Worm (Caenorhabditis elegans): ENCODE measurements around the gene fbxa-189.
A peak's percentile ranks its signal among the peaks of the same experiment; 100 is the strongest.

Gene fbxa-189

ce11 chrV:17317786-17318185, 27.2 kb upstream of the fbxa-189 start, which contains the start of gene srz-58 (continued):
- TF ChIP-seq ztf-18 (tag; optimal IDR thresholded peaks at IDR 0.05) (no peak), snpc-1.1 (tag; optimal IDR thresholded peaks at IDR 0.05; ENCODE audit: insufficient read depth) (no peak), nfya-2 (GFP tag; IDR thresholded peaks at IDR 0.05) (no peak), zim-3 (tag; optimal IDR thresholded peaks at IDR 0.05) (no peak), dox-1 (GFP tag; IDR thresholded peaks at IDR 0.05) (0 out of 2 replicates have a peak, but pooled peaks have one; percentile 20), pha-4 (tag; optimal IDR thresholded peaks at IDR 0.05) (no peak), hsf-1 (GFP tag; IDR thresholded peaks at IDR 0.05) (no peak), attf-3 (GFP tag; conservative IDR thresholded peaks at IDR 0.05) (no peak), sea-2 (GFP tag; IDR thresholded peaks at IDR 0.05) (no peak), nhr-120 (GFP tag; IDR thresholded peaks at IDR 0.05) (no peak)

- TF ChIP-seq nhr-80 (tag; optimal IDR thresholded peaks at IDR 0.05) (peak; percentile 48), lir-1 (GFP tag; conservative IDR thresholded peaks at IDR 0.05) (no peak)
Observed at ce11 chrV:17322397-17322909, 22.6 kb upstream of the fbxa-189 start, which contains the start of gene F31E9.3. F31E9.3 (plus strand) TSS chrV:17322590.

- TF ChIP-seq sea-2 (GFP tag; IDR thresholded peaks at IDR 0.05) (peak; percentile 48; the same call in 1 of the 2 replicates), lsy-27 (tag; optimal IDR thresholded peaks at IDR 0.05; ENCODE audit: borderline replicate concordance, insufficient read depth) (no peak), F49E8.2 (tag; optimal IDR thresholded peaks at IDR 0.05; ENCODE audit: insufficient read depth) (no peak), zfh-2 (GFP tag; conservative IDR thresholded peaks at IDR 0.05) (peak; percentile 96), ztf-25 (GFP tag; IDR thresholded peaks at IDR 0.05) (no peak), F10E7.11 (tag; optimal IDR thresholded peaks at IDR 0.05) (no peak), B0035.1 (tag; optimal IDR thresholded peaks at IDR 0.05) (no peak), F52B5.7 (tag; optimal IDR thresholded peaks at IDR 0.05) (no peak), repo-1 (tag; optimal IDR thresholded peaks at IDR 0.05) (no peak), ceh-40 (GFP tag; IDR thresholded peaks at IDR 0.05) (no peak), egrh-3 (GFP tag; IDR thresholded peaks at IDR 0.05) (peak; percentile 98), fkh-3 (tag; optimal IDR thresholded peaks at IDR 0.05) (no peak), bed-2 (GFP tag; IDR thresholded peaks at IDR 0.05) (no peak), ets-4 (GFP tag; optimal IDR thresholded peaks at IDR 0.05) (no peak), Y79H2A.3 (GFP tag; conservative IDR thresholded peaks at IDR 0.05) (no peak), aptf-3 (GFP tag; IDR thresholded peaks at IDR 0.05) (0 out of 2 replicates have a peak, but pooled peaks have one; percentile 9), lin-26 (GFP tag; IDR thresholded peaks at IDR 0.05) (peak; percentile 52; the same call in 1 of the 2 replicates), unc-62 (GFP tag; optimal IDR thresholded peaks at IDR 0.05) (no peak), xnd-1 (tag; optimal IDR thresholded peaks at IDR 0.05) (no peak), ztf-28 (GFP tag; IDR thresholded peaks at IDR 0.05) (peak; percentile 21; the same call in 1 of the 2 replicates), lin-40 (tag; optimal IDR thresholded peaks at IDR 0.05) (no peak), dox-1 (GFP tag; IDR thresholded peaks at IDR 0.05) (peak; percentile 35; the same call in 1 of the 2 replicates), bed-1 (GFP tag; IDR thresholded peaks at IDR 0.05) (no peak), nfya-1 (tag; optimal IDR thresholded peaks at IDR 0.05; ENCODE audit: borderline replicate concordance, insufficient read depth) (no peak), D2030.7 (GFP tag; IDR thresholded peaks at IDR 0.05) (no peak), madf-8 (GFP tag; conservative IDR thresholded peaks at IDR 0.05) (no peak), him-1 (tag; optimal IDR thresholded peaks at IDR 0.05) (no peak), gei-17 (GFP tag; optimal IDR thresholded peaks at IDR 0.05) (no peak), madf-6 (GFP tag; IDR thresholded peaks at IDR 0.05) (no peak), ekl-4 (GFP tag; IDR thresholded peaks at IDR 0.05) (no peak), tlf-1 (GFP tag; optimal IDR thresholded peaks at IDR 0.05) (no peak), nfyb-1 (GFP tag; IDR thresholded peaks at IDR 0.05) (peak; percentile 59; the same call in 1 of the 2 replicates), madf-10 (tag; optimal IDR thresholded peaks at IDR 0.05) (no peak), tbp1 (GFP tag; optimal IDR thresholded peaks at IDR 0.05) (no peak), lin-54 (GFP tag; optimal IDR thresholded peaks at IDR 0.05) (no peak)
Observed at ce11 chrV:17323876-17324275, 21.1 kb upstream of the fbxa-189 start.

Measured in whole organism, young adult.